Fruit fly (Drosophila melanogaster) whole organism, embryonic: ENCODE results near the gene CG8326.

ENCODE experiments used
- Bgb ChIP-seq: fragments of 200-800 bp; sonication (Bioruptor generic); IDR thresholded peaks from 2 replicates; pipeline ENCODE4 v1.3.6; 2022; ENCODE audit warnings: missing biosample characterization, missing genetic modification characterization; ENCODE audit not compliant: partially characterized antibody
- BtbVII ChIP-seq: fragments of 200-800 bp; sonication (Bioruptor generic); optimal IDR thresholded peaks from 3 replicates; lab custom pipeline; 2017; ENCODE audit warnings: missing biosample characterization, mild to moderate bottlenecking, missing genetic modification characterization
- CG10565 ChIP-seq: fragments of 200-800 bp; sonication (Bioruptor generic); optimal IDR thresholded peaks from 3 replicates; lab custom pipeline; 2016; ENCODE audit warnings: missing biosample characterization, mild to moderate bottlenecking, missing genetic modification characterization
- CG11085 ChIP-seq: fragments of 200-800 bp; sonication (Bioruptor generic); IDR thresholded peaks from 2 replicates; pipeline ENCODE4 v1.3.6; 2022; ENCODE audit warnings: missing biosample characterization, missing genetic modification characterization
- CG11696 ChIP-seq: fragments of 200-800 bp; sonication (Bioruptor generic); IDR thresholded peaks from 2 replicates; pipeline ENCODE4 v1.3.6; 2022; ENCODE audit warnings: missing biosample characterization, missing genetic modification characterization
- CG11723 ChIP-seq: fragments of 200-800 bp; sonication (Bioruptor generic); optimal IDR thresholded peaks from 2 replicates; lab custom pipeline; 2017; ENCODE audit warnings: missing biosample characterization, mild to moderate bottlenecking, missing genetic modification characterization
- CG12744 ChIP-seq: fragments of 200-800 bp; sonication (Bioruptor generic); optimal IDR thresholded peaks from 2 replicates; lab custom pipeline; 2016; ENCODE audit warnings: missing biosample characterization, missing genetic modification characterization
- CG13123 ChIP-seq: fragments of 200-800 bp; sonication (Bioruptor generic); optimal IDR thresholded peaks from 2 replicates; lab custom pipeline; 2016; ENCODE audit warnings: missing biosample characterization, missing genetic modification characterization
- CG15479 ChIP-seq: fragments of 200-800 bp; sonication (Bioruptor generic); optimal IDR thresholded peaks from 3 replicates; lab custom pipeline; 2019; ENCODE audit warnings: missing biosample characterization, mild to moderate bottlenecking, missing genetic modification characterization, moderate library complexity
- CG15601 ChIP-seq: fragments of 200-800 bp; sonication (Bioruptor generic); optimal IDR thresholded peaks from 3 replicates; lab custom pipeline; 2019; ENCODE audit warnings: missing biosample characterization, mild to moderate bottlenecking, missing genetic modification characterization, moderate library complexity
- CG16815 ChIP-seq: fragments of 200-800 bp; sonication (Bioruptor generic); optimal IDR thresholded peaks from 3 replicates; lab custom pipeline; 2017; ENCODE audit warnings: missing biosample characterization, mild to moderate bottlenecking, missing genetic modification characterization
- CG17612 ChIP-seq: fragments of 200-800 bp; sonication (Bioruptor generic); IDR thresholded peaks from 2 replicates; pipeline ENCODE4 v1.3.6; 2022; ENCODE audit warnings: missing biosample characterization, missing genetic modification characterization
- CG2120 ChIP-seq: fragments of 200-800 bp; sonication (Bioruptor generic); optimal IDR thresholded peaks from 3 replicates; lab custom pipeline; 2016; ENCODE audit warnings: missing biosample characterization, missing genetic modification characterization
- CG2678 ChIP-seq: fragments of 200-800 bp; sonication (Bioruptor generic); optimal IDR thresholded peaks from 3 replicates; lab custom pipeline; 2019; ENCODE audit warnings: missing biosample characterization, mild to moderate bottlenecking, missing genetic modification characterization, moderate library complexity
- CG34224 ChIP-seq: fragments of 200-800 bp; sonication (Bioruptor generic); IDR thresholded peaks from 3 replicates; pipeline ENCODE4 v1.3.6; 2022; ENCODE audit warnings: missing biosample characterization, missing genetic modification characterization; ENCODE audit not compliant: partially characterized antibody
- CG6791 ChIP-seq: fragments of 200-800 bp; sonication (Bioruptor generic); IDR thresholded peaks from 3 replicates; pipeline ENCODE4 v1.3.6; 2022; ENCODE audit warnings: missing biosample characterization, missing genetic modification characterization; ENCODE audit not compliant: partially characterized antibody
- CHES-1-like ChIP-seq: fragments of 200-800 bp; sonication (Bioruptor generic); optimal IDR thresholded peaks from 2 replicates; lab custom pipeline; 2016; ENCODE audit warnings: missing biosample characterization, missing genetic modification characterization
- CkIIα-i1 ChIP-seq: fragments of 200-800 bp; sonication (Bioruptor generic); IDR thresholded peaks from 2 replicates; pipeline ENCODE4 v1.3.6; 2022; ENCODE audit warnings: missing biosample characterization, missing genetic modification characterization
- Dbx ChIP-seq: fragments of 200-800 bp; sonication (Bioruptor generic); IDR thresholded peaks from 3 replicates; pipeline ENCODE4 v1.3.6; 2022; ENCODE audit warnings: missing biosample characterization, missing genetic modification characterization
- Ets65A ChIP-seq: fragments of 200-800 bp; sonication (Bioruptor generic); peaks from one replicate; lab custom pipeline; 2016; ENCODE audit warnings: missing biosample characterization, missing genetic modification characterization
- Fer1 ChIP-seq: fragments of 200-800 bp; sonication (Bioruptor generic); optimal IDR thresholded peaks from 2 replicates; lab custom pipeline; 2017; ENCODE audit warnings: missing biosample characterization, mild to moderate bottlenecking, missing genetic modification characterization
- Fer2 ChIP-seq: fragments of 200-800 bp; sonication (Bioruptor generic); optimal IDR thresholded peaks from 2 replicates; lab custom pipeline; 2018; ENCODE audit warnings: missing biosample characterization, mild to moderate bottlenecking, missing genetic modification characterization, moderate library complexity
- Hsf ChIP-seq: fragments of 200-800 bp; sonication (Bioruptor generic); optimal IDR thresholded peaks from 3 replicates; lab custom pipeline; 2016; ENCODE audit warnings: missing biosample characterization, missing genetic modification characterization
- MBD-R2 ChIP-seq: fragments of 200-800 bp; sonication (Bioruptor generic); IDR thresholded peaks from 2 replicates; pipeline ENCODE4 v1.3.6; 2022; ENCODE audit warnings: missing biosample characterization, missing genetic modification characterization
- Med ChIP-seq: fragments of 200-800 bp; sonication (Bioruptor generic); peaks from one replicate; lab custom pipeline; 2016; ENCODE audit warnings: missing biosample characterization, missing genetic modification characterization, mild to moderate bottlenecking, inconsistent platforms, moderate library complexity
- Scr ChIP-seq: fragments of 200-800 bp; sonication (Bioruptor generic); IDR thresholded peaks from 2 replicates; pipeline ENCODE4 v1.3.6; 2022; ENCODE audit warnings: missing biosample characterization, missing genetic modification characterization; ENCODE audit not compliant: partially characterized antibody
- Xbp1 ChIP-seq: fragments of 200-800 bp; sonication (Bioruptor generic); optimal IDR thresholded peaks from 3 replicates; lab custom pipeline; 2016; ENCODE audit warnings: missing biosample characterization, mild to moderate bottlenecking, missing genetic modification characterization
- al ChIP-seq: fragments of 200-800 bp; sonication (Bioruptor generic); IDR thresholded peaks from 2 replicates; pipeline ENCODE4 v1.3.6; 2022; ENCODE audit warnings: missing biosample characterization, missing genetic modification characterization
- bbx ChIP-seq: fragments of 200-800 bp; sonication (Bioruptor generic); IDR thresholded peaks from 2 replicates; pipeline ENCODE4 v1.3.6; 2022; ENCODE audit warnings: missing biosample characterization, missing genetic modification characterization; ENCODE audit not compliant: partially characterized antibody
- bowl ChIP-seq: fragments of 200-800 bp; sonication (Bioruptor generic); IDR thresholded peaks from 2 replicates; pipeline ENCODE4 v1.3.6; 2022; ENCODE audit warnings: missing biosample characterization, missing genetic modification characterization
- bsh ChIP-seq, 2 experiments: fragments of 200-800 bp; sonication (Bioruptor generic); optimal IDR thresholded peaks; 2 replicates each; lab custom pipeline; 2017 to 2018; ENCODE audit warnings: mild to moderate bottlenecking in 2 of 2, missing biosample characterization in 2 of 2, missing genetic modification characterization in 2 of 2, moderate library complexity in 1 of 2
- cg ChIP-seq: fragments of 200-800 bp; sonication (Bioruptor generic); optimal IDR thresholded peaks from 3 replicates; lab custom pipeline; 2019; ENCODE audit warnings: missing biosample characterization, mild to moderate bottlenecking, missing genetic modification characterization, moderate library complexity
- crp ChIP-seq, 2 experiments: fragments of 200-800 bp; sonication (Bioruptor generic); optimal IDR thresholded peaks; 2 replicates in 1 of 2; 3 replicates in 1 of 2; lab custom pipeline; 2017; ENCODE audit warnings: missing biosample characterization in 2 of 2, missing genetic modification characterization in 2 of 2, mild to moderate bottlenecking in 1 of 2, moderate library complexity in 1 of 2
- emc ChIP-seq: fragments of 200-800 bp; sonication (Bioruptor generic); optimal IDR thresholded peaks from 2 replicates; lab custom pipeline; 2016; ENCODE audit warnings: missing biosample characterization, missing genetic modification characterization
- ewg ChIP-seq: fragments of 200-800 bp; sonication (Bioruptor generic); optimal IDR thresholded peaks from 3 replicates; lab custom pipeline; 2017; ENCODE audit warnings: mild to moderate bottlenecking, missing biosample characterization, missing genetic modification reagents, missing genetic modification characterization
- gce ChIP-seq: fragments of 200-800 bp; sonication (Bioruptor generic); IDR thresholded peaks from 3 replicates; pipeline ENCODE4 v1.3.6; 2022; ENCODE audit warnings: missing biosample characterization, missing genetic modification characterization
- hb ChIP-seq: fragments of 200-800 bp; sonication (Bioruptor generic); IDR thresholded peaks from 3 replicates; pipeline ENCODE4 v1.3.6; 2022; ENCODE audit warnings: missing biosample characterization, missing genetic modification characterization; ENCODE audit not compliant: partially characterized antibody
- hkb ChIP-seq, 2 experiments: fragments of 200-800 bp in 1 of 2; fragments of >200 bp in 1 of 2; sonication (Bioruptor generic) in 1 of 2; IDR thresholded peaks in 1 of 2; optimal IDR thresholded peaks in 1 of 2; 2 replicates each; pipeline versions ENCODE4 v1.3.6 to Lab custom; 2017 to 2022; ENCODE audit warnings: missing biosample characterization in 1 of 2, missing genetic modification characterization in 1 of 2
- kni ChIP-seq: fragments of 200-800 bp; sonication (Bioruptor generic); optimal IDR thresholded peaks from 3 replicates; lab custom pipeline; 2017; ENCODE audit warnings: mild to moderate bottlenecking, missing biosample characterization, missing genetic modification reagents, missing genetic modification characterization
- nerfin-2 ChIP-seq: fragments of 200-800 bp; sonication (Bioruptor generic); IDR thresholded peaks from 2 replicates; pipeline ENCODE4 v1.3.6; 2022; ENCODE audit warnings: missing biosample characterization, missing genetic modification characterization; ENCODE audit not compliant: partially characterized antibody
- nmo ChIP-seq: fragments of 200-800 bp; sonication (Bioruptor generic); optimal IDR thresholded peaks from 2 replicates; lab custom pipeline; 2018; ENCODE audit warnings: missing biosample characterization, mild to moderate bottlenecking, missing genetic modification characterization, moderate library complexity
- slp2 ChIP-seq: fragments of 200-800 bp; sonication (Bioruptor generic); optimal IDR thresholded peaks from 2 replicates; lab custom pipeline; 2016; ENCODE audit warnings: missing biosample characterization, missing genetic modification characterization
- tna ChIP-seq: fragments of 200-800 bp; sonication (Bioruptor generic); IDR thresholded peaks from 2 replicates; pipeline ENCODE4 v1.3.6; 2022; ENCODE audit warnings: missing biosample characterization, missing genetic modification characterization; ENCODE audit not compliant: partially characterized antibody
- vvl ChIP-seq: fragments of 200-800 bp; sonication (Bioruptor generic); IDR thresholded peaks from 2 replicates; pipeline ENCODE4 v1.3.6; 2022; ENCODE audit warnings: missing biosample characterization, missing genetic modification characterization
- zen ChIP-seq: fragments of 200-800 bp; sonication (Bioruptor generic); optimal IDR thresholded peaks from 3 replicates; lab custom pipeline; 2018; ENCODE audit warnings: missing biosample characterization, mild to moderate bottlenecking, missing genetic modification characterization, moderate library complexity

CG8326 gene

DNA sequence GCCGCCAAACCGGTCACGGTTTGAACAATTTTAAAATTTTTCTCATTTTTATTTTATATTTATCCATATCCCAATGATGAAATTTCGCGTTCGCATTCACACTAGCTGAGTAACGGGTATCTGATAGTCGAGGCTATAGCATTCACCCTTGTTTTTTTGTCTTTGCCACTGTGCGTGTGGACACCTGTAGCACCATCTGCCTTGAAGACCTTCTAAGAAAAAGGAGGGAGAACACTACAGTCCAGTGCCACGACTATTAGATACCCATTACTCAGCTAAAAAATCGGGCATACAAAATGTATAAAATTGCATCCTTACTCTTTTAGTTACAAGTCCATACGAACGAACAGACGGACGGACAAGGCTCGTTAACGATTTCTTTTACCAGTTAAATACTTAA, 7.1 kb downstream of the CG8326 start (continued):
- TF ChIP-seq CG11723 (GFP tag; lab: Kevin White, UChicago) (no peak), bbx (GFP tag; lab: Robert Waterston, UW) (0 out of 2 replicates have a peak, but pooled peaks have one; percentile 14), al (GFP tag; lab: Robert Waterston, UW) (no peak), CG11696 (GFP tag; lab: Robert Waterston, UW) (no peak), CG15601 (tag; lab: Kevin White, UChicago) (no peak), Dbx (GFP tag; lab: Robert Waterston, UW) (no peak), CG6791 (GFP tag; lab: Robert Waterston, UW) (peak; percentile 49; the same call in 1 of the 3 replicates), bowl (no peak), tna (GFP tag; lab: Robert Waterston, UW) (peak; percentile 29; the same call in 1 of the 2 replicates), Fer1 (GFP tag; lab: Kevin White, UChicago) (no peak), kni (GFP tag; lab: Kevin White, UChicago) (no peak), cg (GFP tag; lab: Kevin White, UChicago) (no peak), nerfin-2 (GFP tag; lab: Robert Waterston, UW) (peak; percentile 48; the same call in 1 of the 2 replicates), Bgb (0 out of 2 replicates have a peak, but pooled peaks have one; percentile 7), Scr (GFP tag; lab: Robert Waterston, UW) (0 out of 2 replicates have a peak, but pooled peaks have one; percentile 12)

DNA sequence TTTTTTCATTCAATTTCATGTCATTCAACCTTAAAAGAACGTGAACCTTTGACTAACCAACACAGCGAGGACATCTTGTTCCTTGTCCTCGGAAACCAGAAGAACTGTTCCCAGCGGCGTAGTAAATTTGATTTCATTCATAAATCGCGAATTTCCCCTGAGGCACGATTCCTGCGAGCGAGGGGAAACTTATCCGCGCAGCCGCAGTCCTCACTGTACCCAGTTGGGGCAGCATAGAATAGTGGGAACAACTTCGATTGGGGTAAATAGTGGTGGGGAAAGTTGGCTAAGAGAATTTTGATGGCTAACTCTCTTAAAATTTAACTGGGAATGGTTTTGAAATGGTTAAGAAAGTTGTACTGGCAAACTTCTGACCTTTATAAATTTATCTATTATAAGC, 17.8 kb downstream of the CG8326 start:
- no peak for TF ChIP-seq CG10565 (GFP tag; lab: Kevin White, UChicago)
- no peak for TF ChIP-seq CG34224
- TF ChIP-seq ewg (GFP tag; lab: Kevin White, UChicago) = peak; percentile 71
- TF ChIP-seq emc (GFP tag; lab: Kevin White, UChicago) = no peak

DNA sequence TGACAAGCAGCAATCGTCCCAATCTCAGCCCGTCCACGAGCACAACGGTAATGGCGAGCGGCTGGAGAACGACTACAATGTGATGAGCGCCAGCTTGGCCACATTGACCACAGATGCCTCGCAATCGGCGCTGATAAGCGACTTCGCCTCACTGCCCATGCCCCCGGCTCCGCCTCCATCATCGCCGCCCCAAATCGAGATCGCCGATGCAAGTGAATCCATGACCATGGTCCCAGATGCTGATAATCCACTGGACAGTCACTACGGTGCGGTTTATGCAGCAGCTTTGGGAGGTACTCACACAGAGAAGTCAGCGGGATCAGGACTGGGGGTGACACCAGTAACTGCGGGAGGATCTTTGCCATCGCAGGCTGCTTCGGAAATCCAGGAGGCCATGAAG, 26.8 kb downstream of the CG8326 start:
- TF ChIP-seq Ets65A (peak; percentile 37), Med (peak; percentile 22), CkIIα-i1 (no peak)

DNA sequence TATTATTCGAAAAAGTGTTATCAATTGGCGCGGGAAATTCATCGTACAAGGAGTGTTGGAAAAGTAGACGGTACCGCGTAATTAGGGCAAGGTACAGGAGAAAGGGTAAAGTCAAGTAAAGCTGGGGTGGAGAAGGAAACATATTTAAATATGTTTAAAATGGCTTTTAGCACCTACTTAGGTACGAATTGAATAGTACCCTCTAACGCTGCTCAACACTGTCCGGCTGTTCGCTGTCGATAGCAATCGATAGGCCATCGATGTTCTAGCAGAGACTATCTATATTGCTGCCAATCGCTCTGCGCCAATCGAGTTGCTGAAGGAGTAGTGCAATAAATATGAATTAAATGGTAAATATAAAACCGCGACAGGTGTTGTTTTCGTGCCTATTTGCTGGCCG, 30.0 kb downstream of the CG8326 start, which contains the start of gene X11L:
Gene X11L (plus strand): TSS at position 279 of the 400 bp plus-strand sequence.
- TF ChIP-seq CG16815 (peak; percentile 46), nmo (GFP tag; lab: Kevin White, UChicago) (peak; percentile 64), bsh (GFP tag; optimal IDR thresholded peaks at IDR 0.05; lab: Kevin White, UChicago) (peak in 1 of 2 experiments; percentile 56), hkb (optimal IDR thresholded peaks at IDR 0.05; lab: Kevin White, UChicago) (no peak), hkb (GFP tag; IDR thresholded peaks at IDR 0.05; lab: Robert Waterston, UW) (no peak; the same call in none of the 2 replicates), CG11085 (GFP tag; lab: Robert Waterston, UW) (peak; percentile 44; the same call in 1 of the 2 replicates), CG15479 (no peak), CHES-1-like (GFP tag; lab: Kevin White, UChicago) (peak; percentile 79), hb (GFP tag; lab: Robert Waterston, UW) (peak; percentile 85), CG2678 (tag; lab: Kevin White, UChicago) (no peak), vvl (GFP tag; lab: Robert Waterston, UW) (peak; percentile 80), crp (GFP tag; optimal IDR thresholded peaks at IDR 0.05; lab: Kevin White, UChicago) (peak in 1 of 2 experiments; percentile 34), MBD-R2 (peak; percentile 83), gce (no peak), Xbp1 (GFP tag; lab: Kevin White, UChicago) (peak; percentile 81), Hsf (GFP tag; lab: Kevin White, UChicago) (peak; percentile 77), CG17612 (peak; percentile 69), BtbVII (GFP tag; lab: Kevin White, UChicago) (no peak), CG12744 (GFP tag; lab: Kevin White, UChicago) (peak; percentile 50), zen (tag; lab: Kevin White, UChicago) (peak; percentile 61), Fer2 (tag; lab: Kevin White, UChicago) (peak; percentile 16), CG13123 (GFP tag; lab: Kevin White, UChicago) (peak; percentile 60), CG2120 (GFP tag; lab: Kevin White, UChicago) (peak; percentile 87), slp2 (GFP tag; lab: Kevin White, UChicago) (peak; percentile 54)
